Worm (Caenorhabditis elegans) whole organism, L3 larva: ENCODE data around the gene gcy-19.

Experiments
- ZK546.5 ChIP-seq: sonication (generic microtip); optimal IDR thresholded peaks from 2 replicates; lab custom pipeline; 2017; ENCODE audit warnings: missing biosample characterization, missing genetic modification characterization
- aly-2 ChIP-seq: fragments of 150-350 bp; optimal IDR thresholded peaks from 2 replicates; lab custom pipeline; 2014; ENCODE audit warnings: missing biosample characterization, missing genetic modification characterization
- ceh-28 ChIP-seq: fragments of 150-350 bp; optimal IDR thresholded peaks from 2 replicates; lab custom pipeline; 2014; ENCODE audit warnings: missing biosample characterization, missing genetic modification reagents, missing genetic modification characterization
- ceh-82 ChIP-seq: fragments of 150-350 bp; optimal IDR thresholded peaks from 2 replicates; lab custom pipeline; 2014; ENCODE audit warnings: missing biosample characterization, missing genetic modification characterization
- ceh-9 ChIP-seq: sonication (generic microtip); optimal IDR thresholded peaks from 2 replicates; lab custom pipeline; 2018; ENCODE audit warnings: missing biosample characterization, missing genetic modification characterization
- daf-12 ChIP-seq: fragments of 150-350 bp; optimal IDR thresholded peaks from 2 replicates; lab custom pipeline; 2014; ENCODE audit warnings: missing biosample characterization, missing genetic modification reagents, missing genetic modification characterization
- egl-27 ChIP-seq: sonication (generic microtip); optimal IDR thresholded peaks from 4 replicates; lab custom pipeline; 2017; ENCODE audit warnings: missing biosample characterization, missing genetic modification reagents, missing genetic modification characterization
- elt-2 ChIP-seq: sonication (generic microtip); optimal IDR thresholded peaks from 2 replicates; lab custom pipeline; 2016; ENCODE audit warnings: missing genetic modification reagents, mild to moderate bottlenecking, missing genetic modification characterization, missing compliant biosample characterization
- elt-3 ChIP-seq, 3 experiments: fragments of 150-350 bp in 1 of 3; sonication (generic microtip) in 2 of 3; optimal IDR thresholded peaks; 2 replicates in 2 of 3; 4 replicates in 1 of 3; lab custom pipeline; 2014 to 2017; ENCODE audit warnings: missing biosample characterization in 3 of 3, missing genetic modification characterization in 3 of 3
- eor-1 ChIP-seq, 2 experiments: fragments of 150-350 bp; optimal IDR thresholded peaks; 2 replicates each; lab custom pipeline; 2014 to 2018; ENCODE audit warnings: missing biosample characterization in 2 of 2, missing genetic modification characterization in 2 of 2
- fkh-2 ChIP-seq: fragments of 150-350 bp; optimal IDR thresholded peaks from 2 replicates; lab custom pipeline; 2014; ENCODE audit warnings: missing biosample characterization, missing genetic modification reagents, missing genetic modification characterization
- fos-1 ChIP-seq: fragments of 150-350 bp; optimal IDR thresholded peaks from 2 replicates; lab custom pipeline; 2014; ENCODE audit warnings: missing biosample characterization, missing genetic modification characterization
- hmg-11 ChIP-seq: sonication (generic microtip); optimal IDR thresholded peaks from 2 replicates; lab custom pipeline; 2016; ENCODE audit warnings: missing genetic modification characterization, missing compliant biosample characterization
- lin-15B ChIP-seq: fragments of 150-350 bp; optimal IDR thresholded peaks from 2 replicates; lab custom pipeline; 2014; ENCODE audit warnings: missing biosample characterization, missing genetic modification characterization
- lin-39 ChIP-seq: fragments of 150-350 bp; optimal IDR thresholded peaks from 2 replicates; lab custom pipeline; 2018; ENCODE audit warnings: missing biosample characterization, missing genetic modification reagents, missing genetic modification characterization
- mdl-1 ChIP-seq: fragments of 150-350 bp; optimal IDR thresholded peaks from 2 replicates; lab custom pipeline; 2014; ENCODE audit warnings: missing biosample characterization, missing genetic modification characterization
- mml-1 ChIP-seq: fragments of 150-350 bp; sonication (generic microtip); optimal IDR thresholded peaks from 3 replicates; lab custom pipeline; 2014; ENCODE audit warnings: missing biosample characterization, missing genetic modification characterization
- nfya-1 ChIP-seq: sonication (generic microtip); optimal IDR thresholded peaks from 2 replicates; lab custom pipeline; 2017; ENCODE audit warnings: missing genetic modification characterization, mild to moderate bottlenecking, missing compliant biosample characterization, antibody characterized with exemption, moderate library complexity; ENCODE audit not compliant: insufficient read depth
- nhr-11 ChIP-seq: fragments of 150-350 bp; optimal IDR thresholded peaks from 2 replicates; lab custom pipeline; 2014; ENCODE audit warnings: missing biosample characterization, missing genetic modification characterization
- nhr-25 ChIP-seq: sonication (generic microtip); optimal IDR thresholded peaks from 2 replicates; lab custom pipeline; 2017; ENCODE audit warnings: missing biosample characterization, missing genetic modification characterization
- nhr-28 ChIP-seq: fragments of 150-350 bp; optimal IDR thresholded peaks from 2 replicates; lab custom pipeline; 2014; ENCODE audit warnings: missing biosample characterization, missing genetic modification characterization
- nhr-43 ChIP-seq: sonication (generic microtip); optimal IDR thresholded peaks from 2 replicates; lab custom pipeline; 2016; ENCODE audit warnings: mild to moderate bottlenecking, missing genetic modification characterization, missing compliant biosample characterization; ENCODE audit not compliant: poor library complexity, severe bottlenecking
- nhr-67 ChIP-seq: fragments of 150-350 bp; optimal IDR thresholded peaks from 2 replicates; lab custom pipeline; 2014; ENCODE audit warnings: missing biosample characterization, missing genetic modification characterization
- nhr-77 ChIP-seq: fragments of 150-350 bp; optimal IDR thresholded peaks from 2 replicates; lab custom pipeline; 2014; ENCODE audit warnings: missing biosample characterization, missing genetic modification characterization
- pha-4 ChIP-seq: fragments of 150-350 bp; optimal IDR thresholded peaks from 2 replicates; lab custom pipeline; 2014; ENCODE audit warnings: missing biosample characterization, missing genetic modification reagents, missing genetic modification characterization
- pqm-1 ChIP-seq: fragments of 150-350 bp; optimal IDR thresholded peaks from 2 replicates; lab custom pipeline; 2017; ENCODE audit warnings: missing biosample characterization, missing genetic modification characterization, inconsistent platforms
- sea-2 ChIP-seq: fragments of 150-350 bp; sonication (generic microtip); optimal IDR thresholded peaks from 4 replicates; lab custom pipeline; 2014; ENCODE audit warnings: missing biosample characterization, missing genetic modification reagents, missing genetic modification characterization
- skn-1 ChIP-seq: fragments of 150-350 bp; optimal IDR thresholded peaks from 2 replicates; lab custom pipeline; 2014; ENCODE audit warnings: missing biosample characterization, missing genetic modification characterization
- snpc-4 ChIP-seq: fragments of 150-350 bp; optimal IDR thresholded peaks from 2 replicates; lab custom pipeline; 2014; ENCODE audit warnings: missing biosample characterization, missing genetic modification characterization
- tbx-2 ChIP-seq: sonication (generic microtip); optimal IDR thresholded peaks from 2 replicates; lab custom pipeline; 2016; ENCODE audit warnings: mild to moderate bottlenecking, missing genetic modification characterization, missing compliant biosample characterization
- unc-39 ChIP-seq: sonication (generic microtip); optimal IDR thresholded peaks from 4 replicates; lab custom pipeline; 2017; ENCODE audit warnings: missing biosample characterization, missing genetic modification characterization
- zag-1 ChIP-seq: fragments of 150-350 bp; optimal IDR thresholded peaks from 2 replicates; lab custom pipeline; 2014; ENCODE audit warnings: missing biosample characterization, missing genetic modification characterization

Gene gcy-19

ce11 chrII:3262504-3262903 lies 3.4 kb upstream of the gcy-19 start, which contains the start of gene F02E11.2:
Gene F02E11.2 (plus strand): TSS chrII:3262804.
- TF ChIP-seq egl-27: no peak

DNA sequence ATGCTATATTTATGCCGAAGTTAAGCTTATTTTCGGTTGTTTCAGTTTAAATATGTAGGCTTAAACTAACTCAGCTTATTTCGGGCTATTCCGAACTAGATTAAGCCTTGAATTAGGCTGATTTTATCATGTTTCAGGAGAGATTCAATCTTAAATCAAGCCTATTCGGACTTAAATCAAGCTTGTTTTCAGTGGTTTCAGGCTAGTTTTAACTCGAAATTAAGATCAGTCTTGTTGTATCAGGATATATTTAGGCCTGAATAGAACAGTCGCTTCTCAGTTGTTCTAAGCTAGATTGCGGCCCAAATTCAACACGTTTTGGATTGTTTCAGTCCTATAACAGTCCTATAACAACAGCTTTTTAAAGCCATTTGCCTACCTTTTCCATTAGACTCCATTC lies 7.4 kb downstream of the gcy-19 start:
- TF ChIP-seq mdl-1 (no peak), ZK546.5 (no peak), egl-27 (no peak), zag-1 (tag; lab: Kevin White, UChicago) (no peak), nfya-1 (tag; lab: Kevin White, UChicago) (no peak), fkh-2 (tag; lab: Kevin White, UChicago) (no peak), elt-3 (tag; optimal IDR thresholded peaks at IDR 0.05; lab: Kevin White, UChicago) (no peak)

DNA sequence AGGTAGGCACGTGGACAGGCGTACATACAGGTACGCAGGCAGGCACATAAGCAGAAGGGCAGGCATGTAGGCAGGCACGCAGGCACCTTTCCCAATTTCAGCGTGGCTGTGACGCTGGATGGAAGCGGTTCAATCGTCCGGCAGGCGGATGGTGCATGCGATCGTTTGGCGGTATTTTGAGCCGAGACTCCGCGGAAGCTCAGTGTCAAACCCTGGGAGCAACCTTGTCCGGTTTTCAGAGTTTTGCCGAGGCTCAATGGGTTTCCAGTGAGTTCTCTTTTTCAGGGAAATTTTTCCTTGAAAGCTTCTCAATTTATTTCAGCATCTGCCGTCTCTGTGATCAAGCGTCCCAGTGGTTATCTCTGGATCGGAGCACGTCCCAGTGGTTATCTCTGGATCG lies 9.0 kb downstream of the gcy-19 start:
- TF ChIP-seq tbx-2 (tag; lab: Kevin White, UChicago) (no peak), ceh-9 (tag; lab: Kevin White, UChicago) (no peak)
- TF ChIP-seq, all 47 proteins: peak for 0

- no peak for TF ChIP-seq ceh-28
- no peak for TF ChIP-seq ceh-82 (tag; lab: Kevin White, UChicago)
- no peak for TF ChIP-seq daf-12 (tag; lab: Kevin White, UChicago)
- no peak for TF ChIP-seq nhr-43 (tag; lab: Kevin White, UChicago)
- no peak for TF ChIP-seq unc-39 (tag; lab: Kevin White, UChicago)
- TF ChIP-seq ceh-9 (tag; lab: Kevin White, UChicago): no peak
- TF ChIP-seq mml-1 (tag; lab: Kevin White, UChicago): no peak
- TF ChIP-seq nhr-28 (tag; lab: Kevin White, UChicago): no peak
- TF ChIP-seq nhr-11 (tag; lab: Kevin White, UChicago): no peak
- no peak for TF ChIP-seq lin-39 (tag; lab: Kevin White, UChicago)
- TF ChIP-seq snpc-4: no peak
- TF ChIP-seq nhr-67 (tag; lab: Kevin White, UChicago): no peak
- TF ChIP-seq elt-3 (tag; optimal IDR thresholded peaks at IDR 0.05; lab: Kevin White, UChicago): no peak
Observed at ce11 chrII:3249406-3249805, 9.7 kb downstream of the gcy-19 start, which contains the start of gene clec-124. Gene clec-124 (plus strand): TSS chrII:3249706.

- TF ChIP-seq aly-2 (tag; lab: Kevin White, UChicago) (no peak), fos-1 (tag; lab: Kevin White, UChicago) (no peak), nhr-77 (tag; lab: Kevin White, UChicago) (no peak), eor-1 (tag; optimal IDR thresholded peaks at IDR 0.05; lab: Kevin White, UChicago) (no peak), hmg-11 (tag; lab: Kevin White, UChicago) (no peak), skn-1 (no peak), nhr-25 (tag; lab: Kevin White, UChicago) (no peak), lin-15B (tag; lab: Kevin White, UChicago) (no peak)
Observed at ce11 chrII:3248043-3248718, 11.0 kb downstream of the gcy-19 start, which contains the start of the genes fbxc-50 and C17F4.2. Gene fbxc-50 (minus strand): TSS chrII:3248123. Gene C17F4.2 (plus strand): TSS chrII:3248668.

DNA sequence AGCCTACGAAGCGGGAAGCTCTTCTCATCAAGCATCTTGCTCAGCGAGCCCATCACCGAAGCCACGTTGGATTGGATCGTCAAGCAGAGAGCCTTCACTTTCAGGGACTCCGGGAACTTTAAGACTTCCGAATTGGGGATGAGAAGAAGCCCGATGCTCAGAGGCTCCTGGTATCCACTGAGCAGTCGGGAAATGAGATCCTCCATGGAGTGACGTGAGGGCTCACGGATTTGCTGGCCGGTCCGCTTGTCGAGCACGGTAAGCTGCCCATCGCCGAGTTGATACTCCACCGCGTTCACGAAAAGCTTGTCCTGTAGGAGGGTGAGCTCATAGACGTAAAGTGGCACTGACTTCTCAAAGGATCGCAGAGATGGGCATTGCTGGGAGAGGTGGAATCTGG lies 11.6 kb downstream of the gcy-19 start:
- no peak for TF ChIP-seq fos-1 (tag; lab: Kevin White, UChicago)
- TF ChIP-seq sea-2 (GFP tag; lab: Kevin White, UChicago): no peak
- TF ChIP-seq pha-4 (tag; lab: Kevin White, UChicago): no peak
- TF ChIP-seq egl-27: no peak
- TF ChIP-seq pqm-1 (tag; lab: Kevin White, UChicago): no peak
- TF ChIP-seq eor-1 (tag; optimal IDR thresholded peaks at IDR 0.05; lab: Kevin White, UChicago): no peak
- TF ChIP-seq lin-15B (tag; lab: Kevin White, UChicago): no peak
- no peak for TF ChIP-seq elt-2 (tag; lab: Kevin White, UChicago)
